Worm (Caenorhabditis elegans) whole organism, L4 larva: ENCODE data around the gene cec-1.

Source experiments
- F10B5.3 ChIP-seq: sonication (generic microtip); optimal IDR thresholded peaks from 2 replicates; lab custom pipeline; 2016; ENCODE audit warnings: mild to moderate bottlenecking, missing genetic modification characterization, missing compliant biosample characterization
- F26F4.8 ChIP-seq: fragments of 200-800 bp; sonication (Bioruptor generic); conservative IDR thresholded peaks from 2 replicates; pipeline ENCODE4 v1.3.6; 2022; ENCODE audit warnings: missing genetic modification characterization, missing compliant biosample characterization
- F44E2.7 ChIP-seq: fragments of 200-800 bp; sonication (Bioruptor generic); IDR thresholded peaks from 2 replicates; pipeline ENCODE4 v2.1.2; 2022; ENCODE audit warnings: missing genetic modification characterization, missing compliant biosample characterization
- T20F7.1 ChIP-seq: fragments of 200-800 bp; sonication (Bioruptor generic); optimal IDR thresholded peaks from 2 replicates; lab custom pipeline; 2018; ENCODE audit warnings: mild to moderate bottlenecking, missing genetic modification characterization, missing compliant biosample characterization
- T26A8.4 ChIP-seq: fragments of 200-800 bp; sonication (Bioruptor generic); IDR thresholded peaks from 2 replicates; pipeline ENCODE4 v1.3.6; 2022; ENCODE audit warnings: missing genetic modification characterization, missing compliant biosample characterization
- Y105C5A.15 ChIP-seq: fragments of 200-800 bp; sonication (Bioruptor generic); IDR thresholded peaks from 2 replicates; pipeline ENCODE4 v1.3.6; 2022; ENCODE audit warnings: missing genetic modification characterization, missing compliant biosample characterization
- ZK337.2 ChIP-seq: fragments of 200-800 bp; sonication (Bioruptor generic); IDR thresholded peaks from 2 replicates; pipeline ENCODE4 v1.3.6; 2022; ENCODE audit warnings: missing genetic modification reagents, missing genetic modification characterization, missing compliant biosample characterization
- ZK546.5 ChIP-seq, 2 experiments: sonication (generic microtip); optimal IDR thresholded peaks; 2 replicates each; lab custom pipeline; 2017; ENCODE audit warnings: missing biosample characterization in 2 of 2, missing genetic modification characterization in 2 of 2
- aha-1 ChIP-seq: fragments of 150-350 bp; peaks from one replicate; lab custom pipeline; 2014; ENCODE audit warnings: missing biosample characterization, missing genetic modification characterization
- ama-1 ChIP-seq: fragments of 150-350 bp; optimal IDR thresholded peaks from 2 replicates; lab custom pipeline; 2014; ENCODE audit warnings: inconsistent platforms, mixed read lengths
- arid-1 ChIP-seq: fragments of 200-800 bp; sonication (Bioruptor generic); conservative IDR thresholded peaks from 2 replicates; pipeline ENCODE4 v1.3.6; 2022; ENCODE audit warnings: missing genetic modification reagents, missing genetic modification characterization, missing compliant biosample characterization
- ceh-20 ChIP-seq: fragments of 200-800 bp; sonication (Bioruptor generic); IDR thresholded peaks from 2 replicates; pipeline ENCODE4 v1.3.6; 2022; ENCODE audit warnings: missing genetic modification reagents, missing genetic modification characterization, missing compliant biosample characterization
- ces-1 ChIP-seq: fragments of 150-350 bp; sonication (generic microtip); optimal IDR thresholded peaks from 4 replicates; lab custom pipeline; 2014; ENCODE audit warnings: missing biosample characterization, missing genetic modification reagents, missing genetic modification characterization
- cey-2 ChIP-seq: sonication (generic microtip); optimal IDR thresholded peaks from 3 replicates; lab custom pipeline; 2017; ENCODE audit warnings: missing genetic modification characterization, mild to moderate bottlenecking, missing compliant biosample characterization, antibody characterized with exemption, borderline replicate concordance; ENCODE audit not compliant: insufficient read depth
- daf-19 ChIP-seq: fragments of 200-800 bp; sonication (Bioruptor generic); conservative IDR thresholded peaks from 2 replicates; pipeline ENCODE4 v1.3.6; 2022; ENCODE audit warnings: missing genetic modification characterization, missing compliant biosample characterization
- dmd-6 ChIP-seq: fragments of 200-800 bp; sonication (Bioruptor generic); IDR thresholded peaks from 2 replicates; pipeline ENCODE4 v1.3.6; 2022; ENCODE audit warnings: missing genetic modification reagents, missing genetic modification characterization, missing compliant biosample characterization
- dpl-1 ChIP-seq: fragments of 150-350 bp; optimal IDR thresholded peaks from 2 replicates; lab custom pipeline; 2014; ENCODE audit warnings: missing biosample characterization, missing genetic modification reagents, missing genetic modification characterization
- fos-1 ChIP-seq: fragments of 150-350 bp; optimal IDR thresholded peaks from 2 replicates; lab custom pipeline; 2014; ENCODE audit warnings: missing biosample characterization, missing genetic modification characterization
- hif-1 ChIP-seq, 2 experiments: sonication (generic microtip); optimal IDR thresholded peaks; 2 replicates each; lab custom pipeline; 2016 to 2017; ENCODE audit warnings: missing compliant biosample characterization in 2 of 2, missing genetic modification characterization in 2 of 2, missing genetic modification reagents in 2 of 2, missing genotype in 2 of 2, mild to moderate bottlenecking in 1 of 2
- hlh-30 ChIP-seq: sonication (generic microtip); optimal IDR thresholded peaks from 2 replicates; lab custom pipeline; 2017; ENCODE audit warnings: antibody characterized with exemption, mild to moderate bottlenecking, missing genetic modification characterization, missing compliant biosample characterization; ENCODE audit not compliant: insufficient read depth
- hmg-1.1 ChIP-seq: fragments of 200-800 bp; sonication (Bioruptor generic); IDR thresholded peaks from 2 replicates; pipeline ENCODE4 v1.3.6; 2022; ENCODE audit warnings: missing genetic modification reagents, missing genetic modification characterization, missing compliant biosample characterization
- lim-7 ChIP-seq: fragments of 200-800 bp; sonication (Bioruptor generic); IDR thresholded peaks from 2 replicates; pipeline ENCODE4 v1.3.6; 2022; ENCODE audit warnings: missing genetic modification characterization, missing compliant biosample characterization
- lin-29 ChIP-seq: fragments of 200-800 bp; sonication (Bioruptor generic); IDR thresholded peaks from 2 replicates; pipeline ENCODE4 v1.3.6; 2022; ENCODE audit warnings: missing genetic modification reagents, missing genetic modification characterization, missing compliant biosample characterization
- lsy-2 ChIP-seq, 2 experiments: fragments of 150-350 bp in 1 of 2; sonication (generic microtip) in 1 of 2; optimal IDR thresholded peaks; 2 replicates each; lab custom pipeline; 2014 to 2017; ENCODE audit warnings: missing biosample characterization in 2 of 2, missing genetic modification characterization in 2 of 2
- madf-9 ChIP-seq: fragments of 200-800 bp; sonication (Bioruptor generic); conservative IDR thresholded peaks from 2 replicates; pipeline ENCODE4 v1.3.6; 2022; ENCODE audit warnings: missing genetic modification reagents, missing genetic modification characterization, missing compliant biosample characterization
- mdt-29 ChIP-seq: fragments of 200-800 bp; sonication (Bioruptor generic); IDR thresholded peaks from 2 replicates; pipeline ENCODE4 v1.3.6; 2022; ENCODE audit warnings: missing genetic modification reagents, missing genetic modification characterization, missing compliant biosample characterization
- mes-2 ChIP-seq: sonication (generic microtip); optimal IDR thresholded peaks from 2 replicates; lab custom pipeline; 2016; ENCODE audit warnings: missing genotype, mild to moderate bottlenecking, missing genetic modification characterization, missing compliant biosample characterization; ENCODE audit not compliant: poor library complexity, severe bottlenecking
- mxl-2 ChIP-seq: fragments of 200-800 bp; sonication (Bioruptor generic); conservative IDR thresholded peaks from 2 replicates; pipeline ENCODE4 v1.3.6; 2022; ENCODE audit warnings: missing genetic modification reagents, missing genetic modification characterization, missing compliant biosample characterization
- mxl-3 ChIP-seq: fragments of 200-800 bp; sonication (Bioruptor generic); optimal IDR thresholded peaks from 2 replicates; lab custom pipeline; 2018; ENCODE audit warnings: mild to moderate bottlenecking, missing genetic modification characterization, missing compliant biosample characterization
- nhr-11 ChIP-seq: fragments of 150-350 bp; optimal IDR thresholded peaks from 2 replicates; lab custom pipeline; 2014; ENCODE audit warnings: missing biosample characterization, missing genetic modification characterization
- nhr-25 ChIP-seq: sonication (generic microtip); optimal IDR thresholded peaks from 2 replicates; lab custom pipeline; 2017; ENCODE audit warnings: missing genetic modification characterization, mild to moderate bottlenecking, missing compliant biosample characterization, antibody characterized with exemption, moderate library complexity, borderline replicate concordance; ENCODE audit not compliant: insufficient read depth
- nhr-28 ChIP-seq: fragments of 150-350 bp; optimal IDR thresholded peaks from 2 replicates; lab custom pipeline; 2014; ENCODE audit warnings: missing biosample characterization, missing genetic modification characterization
- nhr-41 ChIP-seq: fragments of 200-800 bp; sonication (Bioruptor generic); IDR thresholded peaks from 2 replicates; pipeline ENCODE4 v1.3.6; 2022; ENCODE audit warnings: missing genetic modification reagents, missing genetic modification characterization, missing compliant biosample characterization
- nhr-42 ChIP-seq: fragments of 200-800 bp; sonication (Bioruptor generic); IDR thresholded peaks from 2 replicates; pipeline ENCODE4 v1.3.6; 2022; ENCODE audit warnings: missing genetic modification characterization, missing compliant biosample characterization
- nhr-76 ChIP-seq: fragments of 150-350 bp; optimal IDR thresholded peaks from 2 replicates; lab custom pipeline; 2014; ENCODE audit warnings: missing biosample characterization, missing genetic modification characterization
- pqm-1 ChIP-seq: sonication (generic microtip); optimal IDR thresholded peaks from 2 replicates; lab custom pipeline; 2017; ENCODE audit warnings: missing biosample characterization, missing genetic modification characterization
- saeg-2 ChIP-seq: fragments of 200-800 bp; sonication (Bioruptor generic); IDR thresholded peaks from 2 replicates; pipeline ENCODE4 v1.3.6; 2022; ENCODE audit warnings: missing genetic modification reagents, missing genetic modification characterization, missing compliant biosample characterization
- sdz-12 ChIP-seq: fragments of 200-800 bp; sonication (Bioruptor generic); optimal IDR thresholded peaks from 2 replicates; lab custom pipeline; 2018; ENCODE audit warnings: mild to moderate bottlenecking, missing genetic modification characterization, missing compliant biosample characterization
- set-16 ChIP-seq: fragments of 200-800 bp; sonication (Bioruptor generic); IDR thresholded peaks from 2 replicates; pipeline ENCODE4 v1.3.6; 2022; ENCODE audit warnings: missing genetic modification reagents, missing genetic modification characterization, missing compliant biosample characterization
- snpc-1.2 ChIP-seq: fragments of 200-800 bp; sonication (Bioruptor generic); IDR thresholded peaks from 2 replicates; pipeline ENCODE4 v1.3.6; 2022; ENCODE audit warnings: missing genetic modification reagents, missing genetic modification characterization, missing compliant biosample characterization
- unc-62 ChIP-seq, 3 experiments: fragments of 150-350 bp in 1 of 3; sonication (generic microtip); optimal IDR thresholded peaks in 2 of 3; peaks in 1 of 3; 1 replicate in 1 of 3; 2 replicates in 2 of 3; lab custom pipeline; 2014 to 2017; ENCODE audit warnings: missing biosample characterization in 3 of 3, missing genetic modification characterization in 3 of 3, missing genetic modification reagents in 3 of 3, missing genotype in 1 of 3
- zfp-2 ChIP-seq: sonication (generic microtip); optimal IDR thresholded peaks from 2 replicates; lab custom pipeline; 2016; ENCODE audit warnings: mild to moderate bottlenecking, missing genetic modification characterization, missing compliant biosample characterization
- zip-11 ChIP-seq: fragments of 200-800 bp; sonication (Bioruptor generic); IDR thresholded peaks from 2 replicates; pipeline ENCODE4 v1.3.6; 2022; ENCODE audit warnings: missing genetic modification characterization, missing compliant biosample characterization
- ztf-11 ChIP-seq: fragments of 150-350 bp; optimal IDR thresholded peaks from 2 replicates; lab custom pipeline; 2014; ENCODE audit warnings: missing biosample characterization, missing genetic modification characterization

Gene cec-1

ce11 chrIII:8401887-8402286, 24.2 kb upstream of the cec-1 start, which contains the start of gene lap-1:
Gene lap-1, minus strand, starts transcription at chrIII:8401928.
- TF ChIP-seq hmg-1.1 (GFP tag; lab: Robert Waterston, UW) (no peak), snpc-1.2 (GFP tag; lab: Robert Waterston, UW) (no peak), mxl-3 (GFP tag; lab: Kevin White, UChicago) (no peak), F44E2.7 (GFP tag; lab: Robert Waterston, UW) (no peak), pqm-1 (peak; percentile 83), F26F4.8 (GFP tag; lab: Robert Waterston, UW) (no peak), sdz-12 (GFP tag; lab: Kevin White, UChicago) (no peak), dmd-6 (GFP tag; lab: Robert Waterston, UW) (peak; percentile 28; the same call in 1 of the 2 replicates), nhr-28 (peak; percentile 31), set-16 (GFP tag; lab: Robert Waterston, UW) (no peak), ZK337.2 (no peak), F10B5.3 (tag; lab: Kevin White, UChicago) (no peak), lim-7 (GFP tag; lab: Robert Waterston, UW) (no peak), hif-1 (tag; optimal IDR thresholded peaks at IDR 0.05; lab: Kevin White, UChicago) (no peak), ZK546.5 (tag; optimal IDR thresholded peaks at IDR 0.05; lab: Kevin White, UChicago) (no peak), unc-62 (GFP tag; optimal IDR thresholded peaks at IDR 0.05 in 1 of 2; lab: Kevin White, UChicago) (no peak), unc-62 (tag; optimal IDR thresholded peaks at IDR 0.05; lab: Kevin White, UChicago) (no peak)

ce11 chrIII:8402633-8403032, 23.5 kb upstream of the cec-1 start:
- TF ChIP-seq lim-7 (GFP tag; lab: Robert Waterston, UW) = no peak
- peak in 1 of 2 experiments; percentile 96 for TF ChIP-seq unc-62 (GFP tag; optimal IDR thresholded peaks at IDR 0.05 in 1 of 2; lab: Kevin White, UChicago)
- TF ChIP-seq unc-62 (tag; optimal IDR thresholded peaks at IDR 0.05; lab: Kevin White, UChicago) = no peak
- no peak for TF ChIP-seq zfp-2
- TF ChIP-seq nhr-41 (GFP tag; lab: Robert Waterston, UW) = no peak
- TF ChIP-seq aha-1 = peak; percentile 89
- no peak for TF ChIP-seq ces-1
- TF ChIP-seq hlh-30 (tag; lab: Kevin White, UChicago) = no peak
- TF ChIP-seq zip-11 (GFP tag; lab: Robert Waterston, UW) = no peak
- TF ChIP-seq lin-29 = no peak

ce11 chrIII:8403507-8403906, 22.6 kb upstream of the cec-1 start, which contains the start of gene cutc-1:
Gene cutc-1, minus strand, starts transcription at chrIII:8403607.
- TF ChIP-seq mxl-2 (GFP tag; lab: Robert Waterston, UW) (no peak), nhr-42 (no peak), daf-19 (GFP tag; lab: Robert Waterston, UW) (no peak), zfp-2 (no peak), set-16 (GFP tag; lab: Robert Waterston, UW) (no peak), cey-2 (no peak), dpl-1 (no peak), ZK337.2 (no peak), T26A8.4 (GFP tag; lab: Robert Waterston, UW) (no peak), ztf-11 (tag; lab: Kevin White, UChicago) (no peak), mdt-29 (no peak), Y105C5A.15 (GFP tag; lab: Robert Waterston, UW) (no peak), T20F7.1 (no peak), nhr-25 (no peak), ces-1 (no peak), lim-7 (GFP tag; lab: Robert Waterston, UW) (no peak)
- TF ChIP-seq, all 104 proteins: peak for 0

- TF ChIP-seq saeg-2 (GFP tag; lab: Robert Waterston, UW) (no peak), mes-2 (tag; lab: Kevin White, UChicago) (peak; percentile 49), F26F4.8 (GFP tag; lab: Robert Waterston, UW) (no peak), dmd-6 (GFP tag; lab: Robert Waterston, UW) (no peak), nhr-11 (tag; lab: Kevin White, UChicago) (no peak), nhr-76 (tag; lab: Kevin White, UChicago) (no peak), zfp-2 (no peak), ama-1 (lab: Kevin White, UChicago) (no peak), fos-1 (tag; lab: Kevin White, UChicago) (no peak), madf-9 (no peak), aha-1 (peak; percentile 14), ceh-20 (GFP tag; lab: Robert Waterston, UW) (no peak), mdt-29 (no peak), lsy-2 (tag; optimal IDR thresholded peaks at IDR 0.05; lab: Kevin White, UChicago) (peak in 1 of 2 experiments; percentile 25), arid-1 (no peak)
- TF ChIP-seq, all 104 proteins: peak for 3
Measured at ce11 chrIII:8405449-8405962, 20.6 kb upstream of the cec-1 start, which contains the start of the genes ubxn-4 and cyy-1. Gene ubxn-4, minus strand, starts transcription at chrIII:8405562. Gene cyy-1, plus strand, starts transcription at chrIII:8405874.
